Fruit fly (Drosophila melanogaster): ENCODE results near the gene Ldaf1.

Ldaf1 gene

DNA sequence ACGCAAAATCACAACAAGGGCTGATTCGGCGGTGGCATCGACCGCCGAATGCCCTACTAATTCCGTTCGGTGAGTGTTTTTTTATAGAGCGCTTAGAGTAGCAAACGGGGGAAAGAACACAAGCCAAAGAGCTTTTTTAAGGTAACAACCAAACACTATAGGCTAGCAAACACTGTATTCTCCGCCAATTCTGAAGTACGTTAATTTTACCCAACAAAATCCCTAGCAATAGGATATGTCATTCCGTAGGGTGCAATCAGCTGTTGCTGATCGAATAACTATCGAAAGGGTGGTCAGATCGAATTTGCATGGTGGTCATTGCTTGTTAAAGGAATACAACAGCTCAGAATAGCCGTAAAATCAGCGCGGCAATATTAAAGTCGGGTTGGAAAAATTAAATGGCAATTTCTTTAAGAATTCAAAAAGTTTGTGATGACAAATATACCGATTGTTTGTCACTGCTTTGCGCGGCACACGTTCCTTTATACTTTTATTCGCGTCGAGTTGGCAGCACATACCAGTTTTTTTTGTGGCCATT, 6.1 kb upstream of the Ldaf1 start, which contains the start of gene mip130:
Gene mip130, plus strand, starts transcription at position 513 of the 538 bp plus-strand sequence.
- TF ChIP-seq D1 (tag; optimal IDR thresholded peaks at IDR 0.05) (no peak), Snoo (tag; optimal IDR thresholded peaks at IDR 0.05) (peak; percentile 29), CG17806 (tag; optimal IDR thresholded peaks at IDR 0.05) (peak; percentile 48), CG9948 (tag; optimal IDR thresholded peaks at IDR 0.05) (peak; percentile 44), CG8301 (tag; optimal IDR thresholded peaks at IDR 0.05) (peak; percentile 59), CG8159 (tag; optimal IDR thresholded peaks at IDR 0.05) (peak; percentile 63), Ets98B (GFP tag; IDR thresholded peaks at IDR 0.05) (peak; percentile 50), CG32121 (GFP tag; IDR thresholded peaks at IDR 0.05) (peak; percentile 41; the same call in 1 of the 2 replicates), CG4496 (GFP tag; IDR thresholded peaks at IDR 0.05) (peak; percentile 62; the same call in 2 of the 3 replicates), CG34367 (tag; optimal IDR thresholded peaks at IDR 0.05) (peak; percentile 40), CG13204 (GFP tag; optimal IDR thresholded peaks at IDR 0.05) (no peak), CG12605 (GFP tag; IDR thresholded peaks at IDR 0.05) (no peak), CG10348 (GFP tag; IDR thresholded peaks at IDR 0.05) (no peak), gl (tag; optimal IDR thresholded peaks at IDR 0.05) (peak; percentile 21), rn (GFP tag; IDR thresholded peaks at IDR 0.05) (no peak), CG15710 (tag; optimal IDR thresholded peaks at IDR 0.05) (peak; percentile 54), Pif1B (GFP tag; optimal IDR thresholded peaks at IDR 0.05) (peak; percentile 47), CG14655 (GFP tag; optimal IDR thresholded peaks at IDR 0.05) (no peak), Pif1A (GFP tag; optimal IDR thresholded peaks at IDR 0.05) (peak; percentile 59), fd96Ca (GFP tag; IDR thresholded peaks at IDR 0.05) (peak; percentile 57; the same call in 1 of the 3 replicates), EcR (GFP tag; optimal IDR thresholded peaks at IDR 0.05) (peak; percentile 25)

DNA sequence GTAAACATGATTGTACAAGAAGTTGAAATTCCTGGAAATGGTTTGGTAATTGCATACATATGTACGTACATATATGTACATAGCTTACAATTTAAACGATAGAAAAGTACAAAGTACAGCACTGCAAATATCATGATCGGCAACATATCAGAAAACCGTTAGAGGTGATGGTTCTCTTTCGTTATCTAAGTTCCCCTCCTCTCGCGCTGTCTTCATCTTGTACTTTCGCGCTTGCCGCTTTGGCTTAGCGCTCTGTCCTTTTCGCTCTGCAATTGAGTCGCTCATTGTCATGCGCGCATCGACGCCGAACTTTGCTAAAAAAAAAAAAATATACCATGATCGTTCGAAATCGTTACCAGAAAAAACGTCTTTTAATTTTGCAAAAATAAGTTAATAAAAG, 2.3 kb upstream of the Ldaf1 start:
- TF ChIP-seq CG8301 (tag; optimal IDR thresholded peaks at IDR 0.05) = no peak
- no peak for TF ChIP-seq CG8159 (tag; optimal IDR thresholded peaks at IDR 0.05)
- TF ChIP-seq CG34367 (tag; optimal IDR thresholded peaks at IDR 0.05) = no peak
- no peak for TF ChIP-seq CG15710 (tag; optimal IDR thresholded peaks at IDR 0.05)
- no peak for TF ChIP-seq CG14655 (GFP tag; optimal IDR thresholded peaks at IDR 0.05)
- TF ChIP-seq Pif1B (GFP tag; optimal IDR thresholded peaks at IDR 0.05) = no peak
- TF ChIP-seq CG12605 (GFP tag; IDR thresholded peaks at IDR 0.05) = no peak
- TF ChIP-seq Snoo (tag; optimal IDR thresholded peaks at IDR 0.05) = no peak
- TF ChIP-seq CG32121 (GFP tag; IDR thresholded peaks at IDR 0.05) = no peak

DNA sequence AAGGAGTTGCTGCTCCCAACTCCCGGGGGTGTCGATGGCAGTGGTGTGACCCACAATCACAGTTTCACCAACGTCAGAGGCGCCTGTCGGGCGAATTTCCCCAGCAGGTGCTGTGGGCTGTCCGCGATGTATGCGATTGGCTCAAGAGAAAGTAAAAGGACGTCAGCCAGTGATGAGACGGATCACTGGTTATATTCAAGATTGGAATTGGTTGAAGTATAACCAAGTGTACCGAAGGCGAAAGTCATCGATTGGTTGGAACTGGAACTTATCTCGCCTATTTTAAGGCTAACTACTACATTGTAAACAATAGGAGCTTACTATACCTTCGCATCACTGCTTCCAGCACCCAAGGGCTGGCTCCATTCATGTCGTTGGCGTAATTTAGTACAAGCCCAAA, 1.4 kb upstream of the Ldaf1 start, which contains the start of gene CG32801:
Gene CG32801, minus strand, starts transcription at position 101 of the 400 bp plus-strand sequence.
- no peak for TF ChIP-seq CG10348 (GFP tag; IDR thresholded peaks at IDR 0.05)
- no peak for TF ChIP-seq Snoo (tag; optimal IDR thresholded peaks at IDR 0.05)
- TF ChIP-seq CG4496 (GFP tag; IDR thresholded peaks at IDR 0.05) = no peak
- no peak for TF ChIP-seq CG12605 (GFP tag; IDR thresholded peaks at IDR 0.05)
- no peak for TF ChIP-seq Ets98B (GFP tag; IDR thresholded peaks at IDR 0.05)
- TF ChIP-seq CG8159 (tag; optimal IDR thresholded peaks at IDR 0.05) = no peak
- no peak for TF ChIP-seq CG17806 (tag; optimal IDR thresholded peaks at IDR 0.05)
- no peak for TF ChIP-seq rn (GFP tag; IDR thresholded peaks at IDR 0.05)
- no peak for TF ChIP-seq Pif1A (GFP tag; optimal IDR thresholded peaks at IDR 0.05)
- no peak for TF ChIP-seq CG34367 (tag; optimal IDR thresholded peaks at IDR 0.05)
- TF ChIP-seq D1 (tag; optimal IDR thresholded peaks at IDR 0.05) = no peak
- no peak for TF ChIP-seq CG15710 (tag; optimal IDR thresholded peaks at IDR 0.05)
- TF ChIP-seq CG32121 (GFP tag; IDR thresholded peaks at IDR 0.05) = no peak
- no peak for TF ChIP-seq CG14655 (GFP tag; optimal IDR thresholded peaks at IDR 0.05)
- TF ChIP-seq CG8301 (tag; optimal IDR thresholded peaks at IDR 0.05) = no peak
- TF ChIP-seq EcR (GFP tag; optimal IDR thresholded peaks at IDR 0.05) = no peak
- no peak for TF ChIP-seq fd96Ca (GFP tag; IDR thresholded peaks at IDR 0.05)
- TF ChIP-seq Pif1B (GFP tag; optimal IDR thresholded peaks at IDR 0.05) = no peak
- TF ChIP-seq CG13204 (GFP tag; optimal IDR thresholded peaks at IDR 0.05) = no peak
- no peak for TF ChIP-seq CG9948 (tag; optimal IDR thresholded peaks at IDR 0.05)

DNA sequence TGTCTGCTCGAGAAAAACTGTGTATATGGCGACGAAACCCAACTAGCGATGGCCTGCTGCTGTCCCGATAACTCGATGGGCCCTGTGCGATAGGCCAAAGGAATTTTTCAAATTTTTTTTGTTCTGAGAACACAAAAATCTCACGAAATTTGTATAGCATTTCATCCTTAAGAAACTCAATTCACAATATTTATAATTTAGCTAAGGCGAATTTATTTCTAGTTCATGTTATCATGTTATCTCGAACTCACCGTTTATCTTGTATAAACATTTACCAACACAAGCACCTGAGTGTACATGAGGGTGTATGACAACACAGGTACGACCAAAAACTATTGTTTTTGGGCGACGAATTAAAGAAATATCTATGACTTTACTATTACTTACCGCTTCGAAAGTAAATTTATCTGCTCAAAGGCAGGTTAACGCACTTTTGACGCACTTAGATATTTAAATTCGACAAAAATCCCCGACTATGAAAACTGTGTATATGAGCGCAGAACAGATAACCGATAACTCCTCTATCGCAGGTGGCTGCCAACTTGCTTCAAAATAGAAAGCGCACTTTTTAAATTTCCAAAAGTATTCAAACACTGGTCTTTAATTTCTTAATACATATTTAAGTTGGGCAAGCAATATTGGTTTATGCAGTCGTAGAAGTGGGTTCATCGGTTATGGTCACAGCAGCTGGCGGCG, 1.4 kb downstream of the Ldaf1 start, which contains the start of gene arm:
Gene arm, minus strand, starts transcription at position 524 of the 696 bp plus-strand sequence.
- TF ChIP-seq CG4496 (GFP tag; IDR thresholded peaks at IDR 0.05) (no peak), CG8159 (tag; optimal IDR thresholded peaks at IDR 0.05) (peak; percentile 12)

DNA sequence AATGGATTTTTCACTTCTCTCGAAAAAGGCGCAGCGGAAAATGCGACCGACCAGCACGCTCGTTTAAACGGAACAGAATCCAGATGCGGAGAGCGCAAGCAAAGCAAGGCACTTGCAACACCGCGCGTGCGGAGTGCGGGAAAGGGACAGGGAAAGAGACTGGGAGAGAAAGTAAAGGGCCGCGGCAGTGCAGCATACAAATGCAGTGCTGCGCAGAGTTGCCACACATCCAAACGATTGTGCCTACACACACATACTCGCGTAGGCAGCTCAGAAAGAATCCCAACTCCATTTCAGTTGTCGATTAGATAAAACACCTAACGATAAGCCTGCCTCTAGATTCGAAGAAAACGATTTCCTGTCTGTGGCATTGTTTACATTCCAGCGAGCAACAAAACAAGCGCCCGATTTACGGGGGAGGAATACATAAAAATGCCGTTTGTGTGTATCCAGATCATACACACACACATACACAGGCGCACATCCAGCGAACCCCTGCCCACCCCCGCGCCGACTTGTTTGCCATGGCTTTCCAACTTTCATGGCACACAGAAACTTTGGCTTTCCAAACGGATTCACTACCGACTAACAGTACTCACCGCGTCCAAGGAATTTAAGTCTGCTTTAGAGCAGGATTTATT, 2.1 kb downstream of the Ldaf1 start:
- no peak for TF ChIP-seq gl (tag; optimal IDR thresholded peaks at IDR 0.05)
- no peak for TF ChIP-seq rn (GFP tag; IDR thresholded peaks at IDR 0.05)
- peak; percentile 62 for TF ChIP-seq CG13204 (GFP tag; optimal IDR thresholded peaks at IDR 0.05)
- TF ChIP-seq Pif1B (GFP tag; optimal IDR thresholded peaks at IDR 0.05) = peak; percentile 31
- no peak for TF ChIP-seq CG32121 (GFP tag; IDR thresholded peaks at IDR 0.05)
- TF ChIP-seq Ets98B (GFP tag; IDR thresholded peaks at IDR 0.05) = peak; percentile 21; the same call in 1 of the 2 replicates

DNA sequence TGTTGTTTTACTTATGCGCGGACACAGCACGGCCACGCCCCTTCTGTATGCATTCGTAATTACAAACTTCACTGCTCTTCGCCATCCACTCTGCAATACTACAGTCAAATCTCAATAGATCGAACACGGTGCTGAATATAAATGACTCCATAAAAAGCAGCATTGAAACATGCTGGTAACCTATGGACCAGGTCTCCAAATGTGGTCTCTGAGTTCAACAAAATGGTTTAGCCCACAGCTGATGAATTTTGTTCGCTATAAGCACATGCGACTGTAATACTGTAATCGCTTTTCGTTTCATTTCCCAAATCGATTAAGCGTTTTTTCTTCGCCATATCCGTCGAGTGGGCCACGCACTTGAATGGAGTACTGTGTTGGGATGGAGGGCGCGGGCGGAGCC, 4.3 kb downstream of the Ldaf1 start:
- TF ChIP-seq rn (GFP tag; IDR thresholded peaks at IDR 0.05) (no peak), CG13204 (GFP tag; optimal IDR thresholded peaks at IDR 0.05) (no peak), CG8159 (tag; optimal IDR thresholded peaks at IDR 0.05) (peak; percentile 58), CG15710 (tag; optimal IDR thresholded peaks at IDR 0.05) (peak; percentile 66), EcR (GFP tag; optimal IDR thresholded peaks at IDR 0.05) (no peak), Snoo (tag; optimal IDR thresholded peaks at IDR 0.05) (peak; percentile 48), Ets98B (GFP tag; IDR thresholded peaks at IDR 0.05) (peak; percentile 48; the same call in 1 of the 2 replicates), D1 (tag; optimal IDR thresholded peaks at IDR 0.05) (no peak), CG10348 (GFP tag; IDR thresholded peaks at IDR 0.05) (no peak), CG9948 (tag; optimal IDR thresholded peaks at IDR 0.05) (peak; percentile 33), CG34367 (tag; optimal IDR thresholded peaks at IDR 0.05) (peak; percentile 16), CG8301 (tag; optimal IDR thresholded peaks at IDR 0.05) (peak; percentile 30), CG32121 (GFP tag; IDR thresholded peaks at IDR 0.05) (peak; percentile 27; the same call in 1 of the 2 replicates), gl (tag; optimal IDR thresholded peaks at IDR 0.05) (peak; percentile 16), CG17806 (tag; optimal IDR thresholded peaks at IDR 0.05) (peak; percentile 39), Pif1A (GFP tag; optimal IDR thresholded peaks at IDR 0.05) (no peak), fd96Ca (GFP tag; IDR thresholded peaks at IDR 0.05) (peak; percentile 60; the same call in 1 of the 3 replicates), CG4496 (GFP tag; IDR thresholded peaks at IDR 0.05) (peak; percentile 73; the same call in 2 of the 3 replicates)
